Worm (Caenorhabditis elegans) whole organism, L4 larva: Measurements from ENCODE around the gene rod-1.

Source experiments
- F26F4.8 ChIP-seq: fragments of 200-800 bp; sonication (Bioruptor generic); conservative IDR thresholded peaks from 2 replicates; pipeline ENCODE4 v1.3.6; 2022; ENCODE audit warnings: missing genetic modification characterization, missing compliant biosample characterization
- F37D6.2 ChIP-seq: sonication (generic microtip); optimal IDR thresholded peaks from 2 replicates; lab custom pipeline; 2016; ENCODE audit warnings: mild to moderate bottlenecking, missing genetic modification characterization, missing compliant biosample characterization
- F49E8.2 ChIP-seq: sonication (generic microtip); optimal IDR thresholded peaks from 2 replicates; lab custom pipeline; 2016; ENCODE audit warnings: missing compliant biosample characterization, mild to moderate bottlenecking, missing genetic modification characterization, borderline replicate concordance
- R02D3.7 ChIP-seq: fragments of 150-350 bp; sonication (generic microtip); optimal IDR thresholded peaks from 3 replicates; lab custom pipeline; 2014; ENCODE audit warnings: missing biosample characterization, missing genetic modification characterization
- T26A8.4 ChIP-seq: fragments of 200-800 bp; sonication (Bioruptor generic); IDR thresholded peaks from 2 replicates; pipeline ENCODE4 v1.3.6; 2022; ENCODE audit warnings: missing genetic modification characterization, missing compliant biosample characterization
- Y105C5A.15 ChIP-seq: fragments of 200-800 bp; sonication (Bioruptor generic); IDR thresholded peaks from 2 replicates; pipeline ENCODE4 v1.3.6; 2022; ENCODE audit warnings: missing genetic modification characterization, missing compliant biosample characterization
- Y48G9A.11 ChIP-seq: fragments of 200-800 bp; sonication (Bioruptor generic); IDR thresholded peaks from 2 replicates; pipeline ENCODE4 v1.3.6; 2022; ENCODE audit warnings: missing genetic modification reagents, missing genetic modification characterization, missing compliant biosample characterization
- Y75B8A.6 ChIP-seq: fragments of 200-800 bp; sonication (Bioruptor generic); IDR thresholded peaks from 2 replicates; pipeline ENCODE4 v1.3.6; 2022; ENCODE audit warnings: missing genetic modification reagents, missing genetic modification characterization, missing compliant biosample characterization
- ZK337.2 ChIP-seq: fragments of 200-800 bp; sonication (Bioruptor generic); IDR thresholded peaks from 2 replicates; pipeline ENCODE4 v1.3.6; 2022; ENCODE audit warnings: missing genetic modification reagents, missing genetic modification characterization, missing compliant biosample characterization
- aha-1 ChIP-seq: fragments of 150-350 bp; peaks from one replicate; lab custom pipeline; 2014; ENCODE audit warnings: missing biosample characterization, missing genetic modification characterization
- ceh-44 ChIP-seq: fragments of 200-800 bp; sonication (Bioruptor generic); IDR thresholded peaks from 2 replicates; pipeline ENCODE4 v1.3.6; 2022; ENCODE audit warnings: missing genetic modification reagents, missing genetic modification characterization, missing compliant biosample characterization
- ces-1 ChIP-seq: fragments of 150-350 bp; sonication (generic microtip); optimal IDR thresholded peaks from 4 replicates; lab custom pipeline; 2014; ENCODE audit warnings: missing biosample characterization, missing genetic modification reagents, missing genetic modification characterization
- daf-16 ChIP-seq, 3 experiments: sonication (generic microtip); optimal IDR thresholded peaks; 2 replicates each; lab custom pipeline; 2016 to 2017; ENCODE audit warnings: missing genetic modification characterization in 3 of 3, missing genetic modification reagents in 3 of 3, mild to moderate bottlenecking in 2 of 3, missing compliant biosample characterization in 2 of 3, missing biosample characterization in 1 of 3, moderate library complexity in 1 of 3
- daf-19 ChIP-seq: fragments of 200-800 bp; sonication (Bioruptor generic); conservative IDR thresholded peaks from 2 replicates; pipeline ENCODE4 v1.3.6; 2022; ENCODE audit warnings: missing genetic modification characterization, missing compliant biosample characterization
- dmd-6 ChIP-seq: fragments of 200-800 bp; sonication (Bioruptor generic); IDR thresholded peaks from 2 replicates; pipeline ENCODE4 v1.3.6; 2022; ENCODE audit warnings: missing genetic modification reagents, missing genetic modification characterization, missing compliant biosample characterization
- dpl-1 ChIP-seq: fragments of 150-350 bp; optimal IDR thresholded peaks from 2 replicates; lab custom pipeline; 2014; ENCODE audit warnings: missing biosample characterization, missing genetic modification reagents, missing genetic modification characterization
- dve-1 ChIP-seq: sonication (generic microtip); optimal IDR thresholded peaks from 2 replicates; lab custom pipeline; 2017; ENCODE audit warnings: antibody characterized with exemption, mild to moderate bottlenecking, missing genetic modification characterization, missing compliant biosample characterization; ENCODE audit not compliant: insufficient read depth
- egl-27 ChIP-seq: sonication (generic microtip); optimal IDR thresholded peaks from 3 replicates; lab custom pipeline; 2017; ENCODE audit warnings: missing biosample characterization, missing genetic modification reagents, missing genetic modification characterization
- fos-1 ChIP-seq: fragments of 150-350 bp; optimal IDR thresholded peaks from 2 replicates; lab custom pipeline; 2014; ENCODE audit warnings: missing biosample characterization, missing genetic modification characterization
- gei-8 ChIP-seq: fragments of 200-800 bp; sonication (Bioruptor generic); optimal IDR thresholded peaks from 2 replicates; lab custom pipeline; 2018; ENCODE audit warnings: mild to moderate bottlenecking, missing genetic modification characterization, missing compliant biosample characterization
- hif-1 ChIP-seq, 2 experiments: sonication (generic microtip); optimal IDR thresholded peaks; 2 replicates each; lab custom pipeline; 2016 to 2017; ENCODE audit warnings: missing compliant biosample characterization in 2 of 2, missing genetic modification characterization in 2 of 2, missing genetic modification reagents in 2 of 2, missing genotype in 2 of 2, mild to moderate bottlenecking in 1 of 2
- hlh-11 ChIP-seq: fragments of 200-800 bp; sonication (Bioruptor generic); optimal IDR thresholded peaks from 2 replicates; lab custom pipeline; 2018; ENCODE audit warnings: mild to moderate bottlenecking, missing genetic modification characterization, missing compliant biosample characterization
- hlh-30 ChIP-seq: sonication (generic microtip); optimal IDR thresholded peaks from 2 replicates; lab custom pipeline; 2017; ENCODE audit warnings: antibody characterized with exemption, mild to moderate bottlenecking, missing genetic modification characterization, missing compliant biosample characterization; ENCODE audit not compliant: insufficient read depth
- jun-1 ChIP-seq: fragments of 150-350 bp; optimal IDR thresholded peaks from 2 replicates; lab custom pipeline; 2014; ENCODE audit warnings: missing biosample characterization, missing genetic modification reagents, missing genetic modification characterization
- lin-1 ChIP-seq: fragments of 200-800 bp; sonication (Bioruptor generic); IDR thresholded peaks from 2 replicates; pipeline ENCODE4 v1.3.6; 2022; ENCODE audit warnings: missing genetic modification reagents, missing genetic modification characterization, missing compliant biosample characterization
- lin-29 ChIP-seq: fragments of 200-800 bp; sonication (Bioruptor generic); IDR thresholded peaks from 2 replicates; pipeline ENCODE4 v1.3.6; 2022; ENCODE audit warnings: missing genetic modification reagents, missing genetic modification characterization, missing compliant biosample characterization
- lin-38 ChIP-seq: fragments of 200-800 bp; sonication (Bioruptor generic); IDR thresholded peaks from 2 replicates; pipeline ENCODE4 v1.3.6; 2022; ENCODE audit warnings: missing genetic modification reagents, missing genetic modification characterization, missing compliant biosample characterization
- madf-5 ChIP-seq, 2 experiments: fragments of 200-800 bp; sonication (Bioruptor generic); IDR thresholded peaks; 2 replicates each; pipeline ENCODE4 v1.3.6; 2022; ENCODE audit warnings: missing compliant biosample characterization in 2 of 2, missing genetic modification characterization in 2 of 2
- mdt-29 ChIP-seq: fragments of 200-800 bp; sonication (Bioruptor generic); IDR thresholded peaks from 2 replicates; pipeline ENCODE4 v1.3.6; 2022; ENCODE audit warnings: missing genetic modification reagents, missing genetic modification characterization, missing compliant biosample characterization
- mxl-3 ChIP-seq: fragments of 200-800 bp; sonication (Bioruptor generic); optimal IDR thresholded peaks from 2 replicates; lab custom pipeline; 2018; ENCODE audit warnings: mild to moderate bottlenecking, missing genetic modification characterization, missing compliant biosample characterization
- nhr-111 ChIP-seq: fragments of 200-800 bp; sonication (Bioruptor generic); optimal IDR thresholded peaks from 2 replicates; lab custom pipeline; 2018; ENCODE audit warnings: mild to moderate bottlenecking, missing genetic modification characterization, missing compliant biosample characterization
- nhr-28 ChIP-seq: fragments of 150-350 bp; optimal IDR thresholded peaks from 2 replicates; lab custom pipeline; 2014; ENCODE audit warnings: missing biosample characterization, missing genetic modification characterization
- nhr-41 ChIP-seq: fragments of 200-800 bp; sonication (Bioruptor generic); IDR thresholded peaks from 2 replicates; pipeline ENCODE4 v1.3.6; 2022; ENCODE audit warnings: missing genetic modification reagents, missing genetic modification characterization, missing compliant biosample characterization
- nhr-6 ChIP-seq: fragments of 150-350 bp; optimal IDR thresholded peaks from 2 replicates; lab custom pipeline; 2014; ENCODE audit warnings: missing biosample characterization, missing genetic modification characterization
- nhr-76 ChIP-seq: fragments of 150-350 bp; optimal IDR thresholded peaks from 2 replicates; lab custom pipeline; 2014; ENCODE audit warnings: missing biosample characterization, missing genetic modification characterization
- nhr-77 ChIP-seq: fragments of 150-350 bp; optimal IDR thresholded peaks from 2 replicates; lab custom pipeline; 2014; ENCODE audit warnings: missing biosample characterization, missing genetic modification characterization
- php-3 ChIP-seq: fragments of 200-800 bp; sonication (Bioruptor generic); IDR thresholded peaks from 2 replicates; pipeline ENCODE4 v1.3.6; 2022; ENCODE audit warnings: missing genetic modification reagents, missing genetic modification characterization, missing compliant biosample characterization
- rbr-2 ChIP-seq: sonication (generic microtip); optimal IDR thresholded peaks from 2 replicates; lab custom pipeline; 2016; ENCODE audit warnings: missing genotype, missing genetic modification characterization, missing compliant biosample characterization
- saeg-2 ChIP-seq: fragments of 200-800 bp; sonication (Bioruptor generic); IDR thresholded peaks from 2 replicates; pipeline ENCODE4 v1.3.6; 2022; ENCODE audit warnings: missing genetic modification reagents, missing genetic modification characterization, missing compliant biosample characterization
- skn-1 ChIP-seq: fragments of 150-350 bp; optimal IDR thresholded peaks from 2 replicates; lab custom pipeline; 2014; ENCODE audit warnings: missing biosample characterization, missing genetic modification characterization
- spr-1 ChIP-seq: sonication (generic microtip); optimal IDR thresholded peaks from 2 replicates; lab custom pipeline; 2016; ENCODE audit warnings: mild to moderate bottlenecking, missing genetic modification characterization, missing compliant biosample characterization
- tra-1 ChIP-seq: fragments of 200-800 bp; sonication (Bioruptor generic); IDR thresholded peaks from 2 replicates; pipeline ENCODE4 v1.3.6; 2022; ENCODE audit warnings: missing genetic modification reagents, missing genetic modification characterization, missing compliant biosample characterization
- unc-130 ChIP-seq: sonication (generic microtip); optimal IDR thresholded peaks from 2 replicates; lab custom pipeline; 2016; ENCODE audit warnings: missing genetic modification reagents, missing genetic modification characterization, missing compliant biosample characterization
- unc-62 ChIP-seq, 3 experiments: fragments of 150-350 bp in 1 of 3; sonication (generic microtip); optimal IDR thresholded peaks in 2 of 3; peaks in 1 of 3; 1 replicate in 1 of 3; 2 replicates in 2 of 3; lab custom pipeline; 2014 to 2017; ENCODE audit warnings: missing biosample characterization in 3 of 3, missing genetic modification characterization in 3 of 3, missing genetic modification reagents in 3 of 3, missing genotype in 1 of 3
- vab-7 ChIP-seq: fragments of 200-800 bp; sonication (Bioruptor generic); IDR thresholded peaks from 2 replicates; pipeline ENCODE4 v1.3.6; 2022; ENCODE audit warnings: missing genetic modification reagents, missing genetic modification characterization, missing compliant biosample characterization
- zfp-2 ChIP-seq: sonication (generic microtip); optimal IDR thresholded peaks from 2 replicates; lab custom pipeline; 2016; ENCODE audit warnings: mild to moderate bottlenecking, missing genetic modification characterization, missing compliant biosample characterization
- ztf-7 ChIP-seq: fragments of 150-350 bp; optimal IDR thresholded peaks from 2 replicates; lab custom pipeline; 2014; ENCODE audit warnings: missing biosample characterization, missing genetic modification characterization

Gene rod-1

ce11 chrIV:7510829-7511228 lies 32.6 kb downstream of the rod-1 start:
- TF ChIP-seq mxl-3 (GFP tag; lab: Kevin White, UChicago): no peak
- TF ChIP-seq dpl-1 (GFP tag; lab: Kevin White, UChicago): peak; percentile 18
- TF ChIP-seq, all 104 proteins: peak for 1

ce11 chrIV:7512617-7513233 lies 34.5 kb downstream of the rod-1 start, which contains the start of the genes plc-4 and R05G6.4:
plc-4 (minus strand) TSS chrIV:7512667.
R05G6.4 (plus strand) TSS chrIV:7513233.
- TF ChIP-seq ceh-44 (GFP tag; lab: Robert Waterston, UW): no peak
- TF ChIP-seq dve-1 (tag; lab: Kevin White, UChicago): peak; percentile 41
- TF ChIP-seq tra-1: no peak
- TF ChIP-seq R02D3.7 (tag; lab: Kevin White, UChicago): peak; percentile 66
- no peak for TF ChIP-seq egl-27 (tag; lab: Kevin White, UChicago)
- TF ChIP-seq vab-7 (GFP tag; lab: Robert Waterston, UW): no peak
- no peak for TF ChIP-seq nhr-6 (tag; lab: Kevin White, UChicago)
- no peak for TF ChIP-seq hlh-30
- TF ChIP-seq ZK337.2 (GFP tag; lab: Robert Waterston, UW): no peak
- TF ChIP-seq lin-38 (GFP tag; lab: Robert Waterston, UW): 0 out of 2 replicates have a peak, but pooled peaks have one; percentile 11
- TF ChIP-seq lin-1 (GFP tag; lab: Robert Waterston, UW): no peak
- no peak for TF ChIP-seq unc-62 (GFP tag; optimal IDR thresholded peaks at IDR 0.05 in 1 of 2; lab: Kevin White, UChicago)
- TF ChIP-seq unc-62 (tag; optimal IDR thresholded peaks at IDR 0.05; lab: Kevin White, UChicago): no peak
- no peak for TF ChIP-seq Y105C5A.15
- TF ChIP-seq php-3 (GFP tag; lab: Robert Waterston, UW): no peak
- TF ChIP-seq F49E8.2 (tag; lab: Kevin White, UChicago): no peak
- no peak for TF ChIP-seq hif-1 (tag; optimal IDR thresholded peaks at IDR 0.05; lab: Kevin White, UChicago)
- TF ChIP-seq T26A8.4 (GFP tag; lab: Robert Waterston, UW): no peak
- TF ChIP-seq F37D6.2: no peak
- no peak for TF ChIP-seq zfp-2
- TF ChIP-seq fos-1: no peak
- TF ChIP-seq mdt-29 (GFP tag; lab: Robert Waterston, UW): no peak
- TF ChIP-seq daf-19 (GFP tag; lab: Robert Waterston, UW): no peak
- TF ChIP-seq jun-1 (tag; lab: Kevin White, UChicago): no peak
- no peak for TF ChIP-seq skn-1 (tag; lab: Kevin White, UChicago)
- TF ChIP-seq dmd-6 (GFP tag; lab: Robert Waterston, UW): no peak
- TF ChIP-seq aha-1 (tag; lab: Kevin White, UChicago): no peak
- TF ChIP-seq ztf-7: no peak
- peak; percentile 46 for TF ChIP-seq dpl-1 (GFP tag; lab: Kevin White, UChicago)
- no peak for TF ChIP-seq lin-29
- TF ChIP-seq ces-1 (GFP tag; lab: Kevin White, UChicago): no peak
- no peak for TF ChIP-seq nhr-111 (GFP tag; lab: Kevin White, UChicago)
- TF ChIP-seq spr-1: no peak
- no peak for TF ChIP-seq nhr-28 (tag; lab: Kevin White, UChicago)
- no peak for TF ChIP-seq nhr-76 (tag; lab: Kevin White, UChicago)
- no peak for TF ChIP-seq gei-8
- peak; percentile 30 for TF ChIP-seq rbr-2
- TF ChIP-seq madf-5 (GFP tag; IDR thresholded peaks at IDR 0.05; lab: Robert Waterston, UW): no peak
- no peak for TF ChIP-seq Y75B8A.6
- no peak for TF ChIP-seq nhr-41 (GFP tag; lab: Robert Waterston, UW)
- TF ChIP-seq hlh-11 (tag; lab: Kevin White, UChicago): no peak
- TF ChIP-seq daf-16 (GFP tag; optimal IDR thresholded peaks at IDR 0.05; lab: Kevin White, UChicago): no peak
- TF ChIP-seq daf-16 (tag; optimal IDR thresholded peaks at IDR 0.05; lab: Kevin White, UChicago): peak; percentile 32
- TF ChIP-seq nhr-77 (tag; lab: Kevin White, UChicago): no peak
- no peak for TF ChIP-seq unc-130 (GFP tag; lab: Kevin White, UChicago)
- TF ChIP-seq F26F4.8 (GFP tag; lab: Robert Waterston, UW): no peak
- TF ChIP-seq Y48G9A.11: peak; percentile 91
- TF ChIP-seq saeg-2 (GFP tag; lab: Robert Waterston, UW): no peak
